Fruit fly (Drosophila melanogaster) whole organism, wandering third instar larva: Measurements from ENCODE around the gene Ubx.
A peak's percentile ranks its signal among the peaks of the same experiment; 100 is the strongest.

Experiments used
- CG9705 ChIP-seq: fragments of 200-800 bp; sonication (Bioruptor generic); optimal IDR thresholded peaks from 2 replicates; lab custom pipeline; 2018; ENCODE audit warnings: missing biosample characterization, mild to moderate bottlenecking, missing genetic modification characterization
- Dif ChIP-seq: fragments of 200-275, 200-300 bp; sonication (Bioruptor generic); optimal IDR thresholded peaks from 2 replicates; lab custom pipeline; 2018; ENCODE audit warnings: missing biosample characterization, missing genetic modification characterization; ENCODE audit not compliant: partially characterized antibody
- GATAd ChIP-seq: sonication (Bioruptor generic); optimal IDR thresholded peaks from 2 replicates; lab custom pipeline; 2016; ENCODE audit warnings: missing biosample characterization, missing genetic modification characterization
- HLH106 ChIP-seq: fragments of 200-800 bp; optimal IDR thresholded peaks from 3 replicates; lab custom pipeline; 2019; ENCODE audit warnings: missing biosample characterization, mild to moderate bottlenecking, missing genetic modification characterization, moderate library complexity
- Hnf4 ChIP-seq: fragments of 200-800 bp; sonication (Bioruptor generic); optimal IDR thresholded peaks from 2 replicates; lab custom pipeline; 2016; ENCODE audit warnings: missing biosample characterization, mild to moderate bottlenecking, missing genetic modification characterization
- Hr78 ChIP-seq: fragments of >200 bp; optimal IDR thresholded peaks from 2 replicates; lab custom pipeline; 2017; ENCODE audit warnings: missing biosample characterization, missing genetic modification characterization
- N ChIP-seq: fragments of >200 bp; optimal IDR thresholded peaks from 2 replicates; lab custom pipeline; 2018; ENCODE audit warnings: missing biosample characterization, missing external identifiers, missing genetic modification characterization
- OdsH ChIP-seq: fragments of 200-800 bp; sonication (Bioruptor generic); optimal IDR thresholded peaks from 2 replicates; lab custom pipeline; 2016; ENCODE audit warnings: missing biosample characterization, mild to moderate bottlenecking, missing genetic modification characterization
- Rel ChIP-seq, 2 experiments: fragments of 200-800 bp; sonication (Bioruptor generic) in 1 of 2; optimal IDR thresholded peaks; 2 replicates in 1 of 2; 3 replicates in 1 of 2; lab custom pipeline; 2016 to 2019; ENCODE audit warnings: mild to moderate bottlenecking in 2 of 2, missing biosample characterization in 2 of 2, missing genetic modification characterization in 2 of 2, moderate library complexity in 1 of 2
- Sp1 ChIP-seq: fragments of 200-800 bp; sonication (Bioruptor generic); optimal IDR thresholded peaks from 3 replicates; lab custom pipeline; 2019; ENCODE audit warnings: missing biosample characterization, mild to moderate bottlenecking, missing genetic modification characterization, moderate library complexity
- Vsx2 ChIP-seq: fragments of 200-300, 225-300 bp; sonication (Bioruptor generic); optimal IDR thresholded peaks from 2 replicates; lab custom pipeline; 2018; ENCODE audit warnings: missing biosample characterization, missing genetic modification characterization; ENCODE audit not compliant: partially characterized antibody
- br ChIP-seq: fragments of 200-800 bp; sonication (Bioruptor generic); optimal IDR thresholded peaks from 2 replicates; lab custom pipeline; 2016; ENCODE audit warnings: missing biosample characterization, missing genetic modification characterization
- brk ChIP-seq: fragments of 200-800 bp; sonication (Bioruptor generic); optimal IDR thresholded peaks from 2 replicates; lab custom pipeline; 2016; ENCODE audit warnings: missing biosample characterization, mild to moderate bottlenecking, missing genetic modification characterization
- dl ChIP-seq, 2 experiments: fragments of 175-275, 200-275 bp in 1 of 2; fragments of 200-275 bp in 1 of 2; sonication (Bioruptor generic); optimal IDR thresholded peaks; lab custom pipeline; 2018; ENCODE audit warnings: mild to moderate bottlenecking in 2 of 2, missing biosample characterization in 2 of 2, missing genetic modification characterization in 2 of 2, moderate library complexity in 2 of 2; ENCODE audit not compliant: partially characterized antibody in 2 of 2, insufficient read depth in 1 of 2
- dmrt93B ChIP-seq: fragments of 200-800 bp; sonication (Bioruptor generic); optimal IDR thresholded peaks from 2 replicates; lab custom pipeline; 2018; ENCODE audit warnings: missing biosample characterization, mild to moderate bottlenecking, missing genetic modification characterization
- dsf ChIP-seq: sonication (Bioruptor generic); optimal IDR thresholded peaks from 2 replicates; lab custom pipeline; 2016; ENCODE audit warnings: missing biosample characterization, missing genetic modification characterization, borderline replicate concordance
- ey ChIP-seq: fragments of 200-800 bp; sonication (Bioruptor generic); optimal IDR thresholded peaks from 2 replicates; lab custom pipeline; 2016; ENCODE audit warnings: missing biosample characterization, missing genetic modification characterization
- foxo ChIP-seq, 2 experiments: fragments of 200-800 bp; sonication (Bioruptor generic); optimal IDR thresholded peaks; 2 replicates in 1 of 2; 3 replicates in 1 of 2; lab custom pipeline; 2016 to 2017; ENCODE audit warnings: missing biosample characterization in 2 of 2, missing genetic modification characterization in 2 of 2
- fru ChIP-seq: fragments of 200-800 bp; sonication (Bioruptor generic); optimal IDR thresholded peaks from 3 replicates; lab custom pipeline; 2016; ENCODE audit warnings: missing biosample characterization, mild to moderate bottlenecking, missing genetic modification characterization
- h ChIP-seq: fragments of 200-800 bp; sonication (Bioruptor generic); optimal IDR thresholded peaks from 3 replicates; lab custom pipeline; 2016; ENCODE audit warnings: missing biosample characterization, mild to moderate bottlenecking, missing genetic modification characterization
- lola ChIP-seq: fragments of >200 bp; optimal IDR thresholded peaks from 2 replicates; lab custom pipeline; 2017; ENCODE audit warnings: missing biosample characterization, missing genetic modification characterization
- psq ChIP-seq: fragments of 200-800 bp; sonication (Bioruptor generic); optimal IDR thresholded peaks from 3 replicates; lab custom pipeline; 2017; ENCODE audit warnings: missing biosample characterization, mild to moderate bottlenecking, missing genetic modification characterization, moderate library complexity
- rgr ChIP-seq: fragments of 200-800 bp; sonication (Bioruptor generic); optimal IDR thresholded peaks from 3 replicates; lab custom pipeline; 2016; ENCODE audit warnings: missing biosample characterization, mild to moderate bottlenecking, missing genetic modification characterization
- sage ChIP-seq: fragments of 200-800 bp; sonication (Bioruptor generic); optimal IDR thresholded peaks from 2 replicates; lab custom pipeline; 2016; ENCODE audit warnings: missing biosample characterization, mild to moderate bottlenecking, missing genetic modification characterization
- sv ChIP-seq: fragments of 200-800 bp; sonication (Bioruptor generic); optimal IDR thresholded peaks from 3 replicates; lab custom pipeline; 2016; ENCODE audit warnings: missing biosample characterization, missing genetic modification characterization
- woc ChIP-seq: sonication (Bioruptor generic); optimal IDR thresholded peaks from 2 replicates; lab custom pipeline; 2016; ENCODE audit warnings: missing biosample characterization, mild to moderate bottlenecking, missing genetic modification characterization

The Ubx gene

DNA sequence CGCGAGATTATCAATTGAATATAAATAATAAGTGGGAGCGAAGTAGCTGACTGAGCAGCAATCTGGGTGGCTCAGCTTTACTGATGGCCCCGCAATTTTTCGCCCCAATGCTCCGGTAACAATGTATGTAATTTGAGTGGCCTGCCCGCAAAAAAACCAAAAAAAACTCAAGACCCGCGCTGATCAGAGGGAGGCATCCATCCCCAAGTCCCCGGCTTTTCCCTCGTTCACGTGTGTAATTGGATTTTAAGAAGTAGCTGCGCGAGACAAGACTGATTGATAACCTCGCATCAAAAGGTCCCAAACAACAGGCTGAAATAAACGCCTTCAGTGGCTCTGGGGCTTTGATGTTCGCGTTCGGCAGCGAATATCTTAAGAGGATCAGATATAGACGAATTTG, 10.2 kb downstream of the Ubx start:
- TF ChIP-seq rgr (GFP tag; lab: Kevin White, UChicago) (no peak), Rel (GFP tag; optimal IDR thresholded peaks at IDR 0.05; lab: Kevin White, UChicago) (no peak), Rel (tag; optimal IDR thresholded peaks at IDR 0.05; lab: Kevin White, UChicago) (peak; percentile 31), N (GFP tag; lab: Kevin White, UChicago) (no peak)
- TF ChIP-seq, all 38 proteins: peak for 1

DNA sequence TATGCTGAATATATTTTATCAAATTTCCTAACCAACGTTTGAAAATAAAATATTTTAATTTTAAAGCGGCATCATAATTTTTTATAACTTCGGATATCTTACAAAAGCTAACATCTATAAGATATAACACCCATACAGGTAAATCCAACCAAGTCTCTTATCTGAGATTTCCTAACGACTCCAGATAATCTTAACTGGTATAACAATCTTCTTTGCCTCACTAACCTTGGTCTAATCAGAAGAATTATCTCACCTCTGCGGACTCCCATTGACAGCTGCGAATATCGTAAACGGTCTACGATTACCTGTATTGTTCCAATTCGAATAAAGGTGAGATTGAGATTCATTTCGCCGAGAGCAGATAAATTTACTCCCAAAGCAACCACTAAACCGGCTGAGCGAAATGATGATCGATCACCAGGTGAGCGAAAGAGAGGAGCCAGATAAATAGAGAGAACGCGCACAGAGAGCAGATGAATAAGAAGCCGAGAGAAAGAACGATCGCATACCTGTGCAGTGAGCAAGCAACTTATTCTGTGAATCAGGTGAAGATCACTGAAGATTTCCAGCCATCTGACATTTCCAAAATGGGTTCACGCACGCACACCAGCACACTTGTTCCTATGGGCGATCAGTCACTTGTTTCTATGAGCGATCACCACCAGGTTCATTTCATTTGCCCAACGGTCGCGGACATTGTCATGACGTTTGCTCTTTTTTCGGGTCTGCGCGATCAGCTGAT, 14.5 kb downstream of the Ubx start:
- TF ChIP-seq dl (GFP tag; optimal IDR thresholded peaks at IDR 0.05; lab: Kevin White, UChicago; ENCODE audit: insufficient read depth in 1 of 2, partially characterized antibody in 2 of 2) (peak in 1 of 2 experiments; percentile 42), sage (GFP tag; lab: Kevin White, UChicago) (no peak)

DNA sequence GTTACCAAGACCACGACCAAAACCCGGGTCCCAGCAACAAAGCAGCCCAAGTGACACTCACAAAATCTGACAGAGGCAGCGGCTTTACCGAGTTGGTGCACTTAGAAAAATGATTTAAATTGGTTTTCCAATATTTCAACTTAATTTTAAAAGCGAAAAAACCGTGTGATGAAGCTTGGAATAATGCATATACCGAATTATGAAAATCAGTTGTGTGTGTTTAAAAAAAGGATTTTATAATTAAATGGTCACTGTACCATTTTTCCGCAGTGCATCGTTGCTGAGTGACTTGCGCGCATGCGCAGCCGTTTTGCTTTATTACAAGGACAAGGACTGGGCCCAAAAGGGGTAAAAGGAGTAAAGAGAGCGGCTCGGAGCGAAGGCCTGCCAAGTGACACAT, 16.3 kb downstream of the Ubx start:
- peak; percentile 38 for TF ChIP-seq rgr (GFP tag; lab: Kevin White, UChicago)
- no peak for TF ChIP-seq Vsx2
- TF ChIP-seq fru (GFP tag; lab: Kevin White, UChicago): peak; percentile 73
- peak; percentile 43 for TF ChIP-seq dmrt93B (GFP tag; lab: Kevin White, UChicago)
- peak; percentile 45 for TF ChIP-seq br (GFP tag; lab: Kevin White, UChicago)
- peak; percentile 70 for TF ChIP-seq h
- peak; percentile 42 for TF ChIP-seq ey (GFP tag; lab: Kevin White, UChicago)
- TF ChIP-seq OdsH: peak; percentile 31
- peak in 1 of 2 experiments; percentile 58 for TF ChIP-seq foxo (GFP tag; optimal IDR thresholded peaks at IDR 0.05; lab: Kevin White, UChicago)
- TF ChIP-seq woc: peak; percentile 2
- TF ChIP-seq Dif (GFP tag; lab: Kevin White, UChicago): no peak
- no peak for TF ChIP-seq GATAd
- peak; percentile 48 for TF ChIP-seq Sp1 (GFP tag; lab: Kevin White, UChicago)
- TF ChIP-seq dsf (GFP tag; lab: Kevin White, UChicago): no peak
- peak; percentile 57 for TF ChIP-seq HLH106
- TF ChIP-seq CG9705 (GFP tag; lab: Kevin White, UChicago): peak; percentile 25
- peak; percentile 30 for TF ChIP-seq Hnf4 (GFP tag; lab: Kevin White, UChicago)
- TF ChIP-seq psq (GFP tag; lab: Kevin White, UChicago): peak; percentile 10
- TF ChIP-seq, all 38 proteins: peak for 14

DNA sequence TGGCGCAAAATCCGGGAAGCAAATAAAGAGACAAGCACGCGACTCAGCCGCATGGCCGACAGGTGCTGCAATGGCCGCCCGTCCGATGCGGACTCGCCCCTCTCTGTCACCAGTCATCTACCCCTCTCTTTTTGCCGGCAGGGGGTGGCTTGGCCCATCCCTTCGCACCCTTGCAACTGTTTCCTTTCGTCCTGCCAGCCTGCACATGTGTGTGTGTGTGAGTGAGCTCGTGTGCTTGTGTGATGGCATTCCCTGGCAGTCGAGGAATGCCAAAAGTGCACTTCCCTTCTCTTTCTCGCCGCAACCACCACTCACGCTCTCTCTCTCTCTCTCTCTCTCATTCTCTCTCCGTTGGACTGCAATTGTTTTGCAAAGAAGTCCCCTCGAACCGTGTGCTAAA, 18.6 kb downstream of the Ubx start:
- no peak for TF ChIP-seq Rel (GFP tag; optimal IDR thresholded peaks at IDR 0.05; lab: Kevin White, UChicago)
- TF ChIP-seq Rel (tag; optimal IDR thresholded peaks at IDR 0.05; lab: Kevin White, UChicago): no peak
- no peak for TF ChIP-seq brk (GFP tag; lab: Kevin White, UChicago)
- no peak for TF ChIP-seq GATAd
- no peak for TF ChIP-seq Sp1 (GFP tag; lab: Kevin White, UChicago)

DNA sequence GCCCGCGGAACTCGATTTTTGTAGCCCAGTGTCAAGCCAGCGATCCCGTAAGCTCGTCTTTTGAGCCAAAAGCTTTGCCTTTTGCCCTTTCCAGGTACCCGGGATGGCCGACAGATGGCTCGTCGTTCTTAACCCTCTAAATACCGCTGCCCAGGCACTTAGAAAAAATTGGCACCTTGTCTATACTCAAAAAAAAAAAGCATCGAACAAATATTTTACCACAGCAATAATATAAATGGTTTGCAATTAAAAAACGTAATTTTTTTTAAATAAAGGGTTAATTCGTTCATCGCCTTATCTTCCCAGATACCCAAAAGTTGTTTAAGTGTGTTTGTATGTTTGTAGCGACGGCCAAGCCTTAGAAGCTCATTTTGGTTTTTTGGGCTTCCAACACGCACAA, 30.0 kb downstream of the Ubx start:
- TF ChIP-seq Hr78 (GFP tag; lab: Kevin White, UChicago) (no peak), woc (peak; percentile 19), sv (GFP tag; lab: Kevin White, UChicago) (peak; percentile 34), Hnf4 (GFP tag; lab: Kevin White, UChicago) (peak; percentile 16), fru (GFP tag; lab: Kevin White, UChicago) (peak; percentile 8), lola (GFP tag; lab: Kevin White, UChicago) (no peak), Sp1 (GFP tag; lab: Kevin White, UChicago) (no peak), CG9705 (GFP tag; lab: Kevin White, UChicago) (no peak), OdsH (peak; percentile 29), foxo (GFP tag; optimal IDR thresholded peaks at IDR 0.05; lab: Kevin White, UChicago) (peak in 1 of 2 experiments; percentile 45), psq (GFP tag; lab: Kevin White, UChicago) (peak; percentile 15), br (GFP tag; lab: Kevin White, UChicago) (peak; percentile 39), ey (GFP tag; lab: Kevin White, UChicago) (peak; percentile 49), rgr (GFP tag; lab: Kevin White, UChicago) (peak; percentile 34), h (peak; percentile 55), HLH106 (peak; percentile 13)
- TF ChIP-seq, all 38 proteins: peak for 12
